Fruit fly (Drosophila melanogaster) ovary, adult (tissue): ENCODE data around the gene CSN1b.

Source experiments
- CG17801 ChIP-seq: fragments of 200-800 bp; optimal IDR thresholded peaks from 2 replicates; lab custom pipeline; 2019; ENCODE audit warnings: missing biosample characterization, mild to moderate bottlenecking, missing genetic modification characterization, moderate library complexity; ENCODE audit not compliant: partially characterized antibody

The CSN1b gene

dm6 chr3L:18861893-18862292 lies 42.8 kb downstream of the CSN1b start:
- TF ChIP-seq CG17801 (GFP tag; lab: Kevin White, UChicago): no peak

- TF ChIP-seq CG17801 (GFP tag; lab: Kevin White, UChicago): no peak
Observed at dm6 chr3L:18860467-18860866, 44.3 kb downstream of the CSN1b start.

- TF ChIP-seq CG17801 (GFP tag; lab: Kevin White, UChicago): no peak
Observed at dm6 chr3L:18854412-18854811, 50.3 kb downstream of the CSN1b start.

dm6 chr3L:18853439-18853838 lies 51.3 kb downstream of the CSN1b start:
- TF ChIP-seq CG17801 (GFP tag; lab: Kevin White, UChicago): no peak
